Fruit fly (Drosophila melanogaster) whole organism, pupa: ENCODE measurements around the gene Pino.
A peak's percentile ranks its signal among the peaks of the same experiment; 100 is the strongest.

ENCODE experiments used
- CG10348 ChIP-seq: fragments of 200-800 bp; sonication (Bioruptor generic); IDR thresholded peaks from 2 replicates; pipeline ENCODE4 v1.3.6; 2022; ENCODE audit warnings: missing biosample characterization, missing genetic modification characterization
- CG12605 ChIP-seq: fragments of 200-800 bp; sonication (Bioruptor generic); IDR thresholded peaks from 2 replicates; pipeline ENCODE4 v1.3.6; 2022; ENCODE audit warnings: missing biosample characterization, missing genetic modification characterization
- CG13204 ChIP-seq: fragments of 200-800 bp; sonication (Bioruptor generic); optimal IDR thresholded peaks from 2 replicates; lab custom pipeline; 2018; ENCODE audit warnings: missing biosample characterization, mild to moderate bottlenecking, missing genetic modification characterization, moderate library complexity
- CG14655 ChIP-seq: fragments of 200-800 bp; sonication (Bioruptor generic); optimal IDR thresholded peaks from 3 replicates; lab custom pipeline; 2017; ENCODE audit warnings: mild to moderate bottlenecking, missing biosample characterization, missing genetic modification reagents, missing genetic modification characterization
- CG15710 ChIP-seq: fragments of 200-800 bp; sonication (Bioruptor generic); optimal IDR thresholded peaks from 2 replicates; lab custom pipeline; 2018; ENCODE audit warnings: missing biosample characterization, mild to moderate bottlenecking, missing genetic modification characterization, moderate library complexity
- CG17806 ChIP-seq: fragments of 200-800 bp; sonication (Bioruptor generic); optimal IDR thresholded peaks from 2 replicates; lab custom pipeline; 2018; ENCODE audit warnings: missing biosample characterization, mild to moderate bottlenecking, missing genetic modification characterization, moderate library complexity
- CG32121 ChIP-seq: fragments of 200-800 bp; sonication (Bioruptor generic); IDR thresholded peaks from 2 replicates; pipeline ENCODE4 v1.3.6; 2022; ENCODE audit warnings: missing biosample characterization, missing genetic modification characterization
- CG34367 ChIP-seq: fragments of 200-800 bp; sonication (Bioruptor generic); optimal IDR thresholded peaks from 2 replicates; lab custom pipeline; 2018; ENCODE audit warnings: missing biosample characterization, mild to moderate bottlenecking, missing genetic modification characterization
- CG4496 ChIP-seq: fragments of 200-800 bp; sonication (Bioruptor generic); IDR thresholded peaks from 3 replicates; pipeline ENCODE4 v1.3.6; 2022; ENCODE audit warnings: missing biosample characterization, missing genetic modification characterization
- CG8159 ChIP-seq: fragments of 200-800 bp; sonication (Bioruptor generic); optimal IDR thresholded peaks from 3 replicates; lab custom pipeline; 2018; ENCODE audit warnings: missing biosample characterization, mild to moderate bottlenecking, missing genetic modification characterization, moderate library complexity
- CG8301 ChIP-seq: fragments of 200-800 bp; sonication (Bioruptor generic); optimal IDR thresholded peaks from 2 replicates; lab custom pipeline; 2018; ENCODE audit warnings: missing biosample characterization, mild to moderate bottlenecking, missing genetic modification characterization
- CG9948 ChIP-seq: fragments of 200-800 bp; sonication (Bioruptor generic); optimal IDR thresholded peaks from 2 replicates; lab custom pipeline; 2018; ENCODE audit warnings: missing biosample characterization, mild to moderate bottlenecking, missing genetic modification characterization, moderate library complexity
- D1 ChIP-seq: fragments of 200-800 bp; sonication (Bioruptor generic); optimal IDR thresholded peaks from 2 replicates; lab custom pipeline; 2018; ENCODE audit warnings: missing biosample characterization, mild to moderate bottlenecking, missing genetic modification characterization, moderate library complexity
- EcR ChIP-seq: fragments of 200-800 bp; sonication (Bioruptor generic); optimal IDR thresholded peaks from 3 replicates; lab custom pipeline; 2019; ENCODE audit warnings: missing biosample characterization, missing genetic modification characterization, mild to moderate bottlenecking, moderate library complexity, missing genetic modification reagents
- Ets98B ChIP-seq: fragments of 200-800 bp; sonication (Bioruptor generic); IDR thresholded peaks from 2 replicates; pipeline ENCODE4 v1.3.6; 2022; ENCODE audit warnings: missing biosample characterization, missing genetic modification characterization
- Pif1A ChIP-seq: fragments of 200-800 bp; sonication (Bioruptor generic); optimal IDR thresholded peaks from 3 replicates; lab custom pipeline; 2016; ENCODE audit warnings: missing biosample characterization, missing genetic modification characterization
- Pif1B ChIP-seq: fragments of 200-800 bp; sonication (Bioruptor generic); optimal IDR thresholded peaks from 3 replicates; lab custom pipeline; 2016; ENCODE audit warnings: missing biosample characterization, missing genetic modification characterization
- Snoo ChIP-seq: fragments of 200-800 bp; sonication (Bioruptor generic); optimal IDR thresholded peaks from 3 replicates; lab custom pipeline; 2017; ENCODE audit warnings: missing biosample characterization, mild to moderate bottlenecking, missing genetic modification characterization, inconsistent platforms
- fd96Ca ChIP-seq: fragments of 200-800 bp; sonication (Bioruptor generic); IDR thresholded peaks from 3 replicates; pipeline ENCODE4 v1.3.6; 2022; ENCODE audit warnings: missing biosample characterization, missing genetic modification characterization
- gl ChIP-seq: fragments of 200-800 bp; sonication (Bioruptor generic); optimal IDR thresholded peaks from 2 replicates; lab custom pipeline; 2018; ENCODE audit warnings: missing biosample characterization, mild to moderate bottlenecking, missing genetic modification characterization
- rn ChIP-seq: fragments of 200-800 bp; sonication (Bioruptor generic); IDR thresholded peaks from 2 replicates; pipeline ENCODE4 v1.3.6; 2022; ENCODE audit warnings: missing biosample characterization, missing genetic modification characterization

The Pino gene

dm6 chr2L:1070941-1071340, 57.8 kb downstream of the Pino start:
- TF ChIP-seq fd96Ca (GFP tag; lab: Robert Waterston, UW) (peak; percentile 49; the same call in 2 of the 3 replicates), CG14655 (peak; percentile 39), CG4496 (GFP tag; lab: Robert Waterston, UW) (0 out of 3 replicates have a peak, but pooled peaks have one; percentile 34), CG8301 (peak; percentile 36), CG17806 (tag; lab: Kevin White, UChicago) (peak; percentile 6), D1 (tag; lab: Kevin White, UChicago) (no peak), CG8159 (peak; percentile 5), CG9948 (tag; lab: Kevin White, UChicago) (peak; percentile 5), Pif1A (GFP tag; lab: Kevin White, UChicago) (no peak), CG15710 (tag; lab: Kevin White, UChicago) (peak; percentile 34)

DNA sequence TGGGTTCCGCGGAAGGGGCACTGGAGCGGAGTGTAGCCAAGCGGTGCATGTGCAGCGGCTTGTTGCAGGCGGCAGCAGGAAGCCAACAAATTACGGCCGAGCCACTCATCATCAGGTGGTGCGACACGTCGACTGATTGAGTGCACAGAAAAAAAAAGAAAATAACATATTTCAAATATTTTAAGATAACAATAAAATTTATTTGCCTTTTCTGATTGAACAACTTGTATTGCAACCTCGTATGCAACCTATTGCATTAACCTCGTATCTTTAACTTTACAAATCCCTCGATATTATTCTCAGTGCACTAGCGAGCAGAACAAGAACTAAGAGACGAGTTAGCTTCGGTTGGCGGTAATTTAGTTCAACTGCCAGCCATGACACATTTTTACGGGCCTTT, 58.4 kb downstream of the Pino start:
- TF ChIP-seq CG14655 (peak; percentile 79), CG17806 (tag; lab: Kevin White, UChicago) (peak; percentile 70), Pif1B (peak; percentile 44), CG32121 (GFP tag; lab: Robert Waterston, UW) (peak; percentile 39; the same call in 1 of the 2 replicates), fd96Ca (GFP tag; lab: Robert Waterston, UW) (peak; percentile 72; the same call in 2 of the 3 replicates), CG8159 (peak; percentile 72), rn (GFP tag; lab: Robert Waterston, UW) (no peak), CG13204 (GFP tag; lab: Kevin White, UChicago) (no peak), CG8301 (peak; percentile 75), Snoo (tag; lab: Kevin White, UChicago) (peak; percentile 53), CG15710 (tag; lab: Kevin White, UChicago) (peak; percentile 70), CG9948 (tag; lab: Kevin White, UChicago) (peak; percentile 68), gl (tag; lab: Kevin White, UChicago) (peak; percentile 50), Ets98B (GFP tag; lab: Robert Waterston, UW) (peak; percentile 59), CG34367 (peak; percentile 63), Pif1A (GFP tag; lab: Kevin White, UChicago) (peak; percentile 69), EcR (no peak), D1 (tag; lab: Kevin White, UChicago) (peak; percentile 5), CG12605 (no peak), CG4496 (GFP tag; lab: Robert Waterston, UW) (peak; percentile 68; the same call in 2 of the 3 replicates), CG10348 (GFP tag; lab: Robert Waterston, UW) (no peak)
- TF ChIP-seq, all 21 proteins: peak for 16

DNA sequence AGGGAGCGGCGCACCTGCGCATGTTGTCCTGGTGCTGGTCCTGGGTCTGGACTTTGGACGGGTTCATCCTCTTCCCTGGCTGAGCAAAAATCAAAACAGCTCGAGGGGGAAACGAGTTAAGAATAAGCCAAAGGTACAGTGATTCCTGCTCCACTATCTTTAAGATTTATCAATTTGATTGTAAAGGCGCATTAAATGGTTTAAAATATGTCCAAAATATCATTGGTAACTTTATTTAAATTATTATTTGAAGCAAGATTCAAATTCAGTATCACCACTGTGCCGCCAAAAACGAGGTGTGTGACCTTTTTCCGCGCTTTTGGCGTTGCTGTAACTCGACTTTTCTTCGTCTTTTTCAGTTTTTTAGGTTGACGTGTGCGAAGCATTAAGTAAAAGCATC, 59.3 kb downstream of the Pino start:
- no peak for TF ChIP-seq CG13204 (GFP tag; lab: Kevin White, UChicago)
- TF ChIP-seq CG17806 (tag; lab: Kevin White, UChicago), result no peak
- TF ChIP-seq fd96Ca (GFP tag; lab: Robert Waterston, UW), result no peak
- TF ChIP-seq EcR, result no peak
- TF ChIP-seq CG8301, result no peak
- TF ChIP-seq Pif1B, result no peak
- no peak for TF ChIP-seq CG10348 (GFP tag; lab: Robert Waterston, UW)
- no peak for TF ChIP-seq Pif1A (GFP tag; lab: Kevin White, UChicago)
- TF ChIP-seq CG12605, result no peak
- no peak for TF ChIP-seq gl (tag; lab: Kevin White, UChicago)
- TF ChIP-seq rn (GFP tag; lab: Robert Waterston, UW), result no peak
- TF ChIP-seq CG9948 (tag; lab: Kevin White, UChicago), result no peak
- no peak for TF ChIP-seq CG32121 (GFP tag; lab: Robert Waterston, UW)
- TF ChIP-seq CG4496 (GFP tag; lab: Robert Waterston, UW), result no peak
- TF ChIP-seq CG15710 (tag; lab: Kevin White, UChicago), result no peak
- no peak for TF ChIP-seq CG34367
- no peak for TF ChIP-seq Snoo (tag; lab: Kevin White, UChicago)

dm6 chr2L:1068517-1069107, 60.1 kb downstream of the Pino start:
- TF ChIP-seq gl (tag; lab: Kevin White, UChicago) (no peak), CG32121 (GFP tag; lab: Robert Waterston, UW) (no peak), Pif1A (GFP tag; lab: Kevin White, UChicago) (no peak), CG17806 (tag; lab: Kevin White, UChicago) (no peak), CG12605 (no peak)

DNA sequence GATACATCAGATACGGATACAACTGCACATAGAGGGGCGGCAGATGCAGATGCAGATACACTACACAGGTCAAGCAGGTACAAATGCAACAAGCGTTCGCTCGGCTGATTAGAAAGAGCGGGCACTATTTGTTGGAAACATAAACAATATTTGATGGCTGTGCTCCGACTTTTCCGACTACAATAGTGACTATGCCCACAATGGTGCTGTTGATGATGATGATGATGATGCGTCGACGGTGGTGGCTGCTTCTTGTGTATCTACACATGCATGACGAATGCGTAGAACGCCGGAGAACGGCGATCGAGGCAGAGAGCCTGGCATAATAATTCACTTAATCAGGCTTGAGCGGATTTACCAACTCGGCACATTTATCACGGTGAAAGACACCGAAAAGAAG, 60.7 kb downstream of the Pino start:
- TF ChIP-seq CG4496 (GFP tag; lab: Robert Waterston, UW) (no peak), CG32121 (GFP tag; lab: Robert Waterston, UW) (no peak), CG8301 (no peak), D1 (tag; lab: Kevin White, UChicago) (no peak), EcR (no peak), CG12605 (no peak), CG17806 (tag; lab: Kevin White, UChicago) (no peak), CG8159 (no peak), CG34367 (no peak), Pif1B (no peak), fd96Ca (GFP tag; lab: Robert Waterston, UW) (no peak), gl (tag; lab: Kevin White, UChicago) (no peak), CG9948 (tag; lab: Kevin White, UChicago) (no peak), CG13204 (GFP tag; lab: Kevin White, UChicago) (no peak), Ets98B (GFP tag; lab: Robert Waterston, UW) (no peak), CG15710 (tag; lab: Kevin White, UChicago) (no peak), Snoo (tag; lab: Kevin White, UChicago) (no peak), Pif1A (GFP tag; lab: Kevin White, UChicago) (no peak), CG10348 (GFP tag; lab: Robert Waterston, UW) (no peak), CG14655 (no peak)
